Worm (Caenorhabditis elegans): ENCODE measurements around the gene srh-135.

DNA sequence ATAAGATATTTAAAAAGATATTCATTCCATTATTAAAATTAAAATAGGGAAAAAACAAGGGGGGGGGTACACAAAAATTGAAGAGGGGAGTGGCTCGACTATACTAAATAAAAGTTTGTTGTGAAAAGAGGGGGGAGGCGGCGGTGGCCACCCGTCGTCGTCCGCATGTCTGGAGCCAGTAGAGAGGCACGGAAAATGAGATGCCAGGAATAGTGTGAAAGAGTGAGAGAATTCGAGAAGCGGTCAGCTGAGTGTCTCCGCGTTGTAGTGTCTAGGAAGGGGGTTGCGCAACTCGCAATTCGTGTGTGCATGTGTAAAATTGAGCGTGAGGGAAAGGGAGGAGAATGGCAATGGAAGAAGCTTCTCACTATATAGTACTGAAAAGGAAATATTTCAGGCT lies 24.7 kb downstream of the srh-135 start:
- no peak for TF ChIP-seq F39B2.1 (GFP tag; IDR thresholded peaks at IDR 0.05)
- TF ChIP-seq lin-26 (GFP tag; IDR thresholded peaks at IDR 0.05), result no peak
- no peak for TF ChIP-seq egrh-3 (GFP tag; IDR thresholded peaks at IDR 0.05)
- no peak for TF ChIP-seq ets-4 (GFP tag; optimal IDR thresholded peaks at IDR 0.05)
- TF ChIP-seq nfyb-1 (GFP tag; IDR thresholded peaks at IDR 0.05), result no peak
- no peak for TF ChIP-seq let-526 (GFP tag; IDR thresholded peaks at IDR 0.05)
- no peak for TF ChIP-seq tbx-9 (tag; optimal IDR thresholded peaks at IDR 0.05; ENCODE audit: borderline replicate concordance)
- TF ChIP-seq hsf-1 (GFP tag; IDR thresholded peaks at IDR 0.05), result no peak
- TF ChIP-seq zim-3 (tag; optimal IDR thresholded peaks at IDR 0.05), result no peak
- TF ChIP-seq mes-4 (tag; optimal IDR thresholded peaks at IDR 0.05), result no peak
- TF ChIP-seq nhr-90 (tag; optimal IDR thresholded peaks at IDR 0.05), result no peak
- no peak for TF ChIP-seq repo-1 (tag; optimal IDR thresholded peaks at IDR 0.05)
